Fruit fly (Drosophila melanogaster): ENCODE measurements around the gene TwdlS.

DNA sequence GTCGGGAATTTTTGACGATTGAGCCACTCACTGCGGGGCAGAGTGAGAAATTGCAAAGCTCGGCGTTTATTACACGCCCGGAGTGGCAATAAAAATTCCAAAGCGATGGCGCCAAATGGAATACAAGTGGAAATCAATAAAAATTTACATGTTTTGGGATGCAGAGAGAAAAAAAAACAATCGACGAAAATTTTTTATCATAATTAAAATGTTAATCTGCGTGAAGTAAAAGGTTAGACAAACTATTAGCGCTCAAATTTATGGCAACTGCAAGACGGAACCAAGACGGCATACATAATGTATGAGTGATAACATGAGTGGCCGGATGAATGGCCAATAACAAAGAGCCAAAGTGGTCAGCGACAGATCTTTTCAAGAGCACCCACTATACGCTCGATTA, 3.5 kb upstream of the TwdlS start:
- TF ChIP-seq CG17806 (tag; optimal IDR thresholded peaks at IDR 0.05), result no peak
- TF ChIP-seq Ets98B (GFP tag; IDR thresholded peaks at IDR 0.05), result no peak
- no peak for TF ChIP-seq CG14655 (GFP tag; optimal IDR thresholded peaks at IDR 0.05)
- TF ChIP-seq EcR (GFP tag; optimal IDR thresholded peaks at IDR 0.05), result no peak
